Worm (Caenorhabditis elegans): ENCODE data around the gene unc-50.
"Not testable (repeated sequence)": the region's sequence is repeated elsewhere in the genome, so short reads cannot be mapped to it uniquely, and the experiment has no call there.

The unc-50 gene

ce11 chrIII:10320228-10320705 lies 2.3 kb upstream of the unc-50 start:
- TF ChIP-seq efl-1 (optimal IDR thresholded peaks at IDR 0.05): peak in 1 of 2 experiments; percentile 6
- TF ChIP-seq efl-1 (GFP tag; optimal IDR thresholded peaks at IDR 0.05 in 1 of 2): not testable (repeated sequence)

ce11 chrIII:10318755-10319154 lies 793 bp upstream of the unc-50 start, which contains the start of gene unc-69:
unc-69 (plus strand) TSS chrIII:10318939.
- TF ChIP-seq irx-1 (tag; optimal IDR thresholded peaks at IDR 0.05) (peak; percentile 6), blmp-1 (tag; optimal IDR thresholded peaks at IDR 0.05) (no peak), ztf-11 (tag; optimal IDR thresholded peaks at IDR 0.05) (peak in 1 of 2 experiments; percentile 3), snu-23 (GFP tag; optimal IDR thresholded peaks at IDR 0.05) (peak; percentile 73), lin-15B (tag; optimal IDR thresholded peaks at IDR 0.05) (peak; percentile 63), Y116A8C.19 (tag; optimal IDR thresholded peaks at IDR 0.05; ENCODE audit: borderline replicate concordance) (no peak), isw-1 (GFP tag; IDR thresholded peaks at IDR 0.05) (peak; percentile 43), dpl-1 (GFP tag; optimal IDR thresholded peaks at IDR 0.05) (peak; percentile 47 to 68 (median 64)), nhr-85 (tag) (peak; percentile 78), lin-35 (GFP tag; optimal IDR thresholded peaks at IDR 0.05) (peak; percentile 74 to 78), pax-3 (tag; optimal IDR thresholded peaks at IDR 0.05) (no peak), mdl-1 (tag; optimal IDR thresholded peaks at IDR 0.05) (no peak), mep-1 (tag; optimal IDR thresholded peaks at IDR 0.05) (peak; percentile 69), jun-1 (tag; optimal IDR thresholded peaks at IDR 0.05) (peak; percentile 39), nhr-19 (GFP tag; conservative IDR thresholded peaks at IDR 0.05) (peak; percentile 48), hlh-17 (GFP tag; optimal IDR thresholded peaks at IDR 0.05; ENCODE audit: borderline replicate concordance) (no peak), lin-14 (GFP tag; optimal IDR thresholded peaks at IDR 0.05) (peak; percentile 72), unc-86 (tag; optimal IDR thresholded peaks at IDR 0.05) (peak; percentile 61), swsn-7 (tag; optimal IDR thresholded peaks at IDR 0.05) (peak; percentile 63), F16B12.6 (tag; optimal IDR thresholded peaks at IDR 0.05) (peak; percentile 52), ets-5 (GFP tag; IDR thresholded peaks at IDR 0.05) (no peak), fkh-8 (tag; optimal IDR thresholded peaks at IDR 0.05) (peak; percentile 12), xbp-1 (tag; optimal IDR thresholded peaks at IDR 0.05) (peak; percentile 85), tlp-1 (tag; optimal IDR thresholded peaks at IDR 0.05) (no peak), lsy-2 (tag; optimal IDR thresholded peaks at IDR 0.05) (peak; percentile 66 to 79), elt-3 (tag; optimal IDR thresholded peaks at IDR 0.05) (peak in 1 of 6 experiments; percentile 11), ceh-82 (tag; optimal IDR thresholded peaks at IDR 0.05) (peak; percentile 11 to 79 (median 43)), nhr-71 (tag; optimal IDR thresholded peaks at IDR 0.05) (peak; percentile 70), nhr-20 (tag; optimal IDR thresholded peaks at IDR 0.05) (peak; percentile 44), efl-1 (optimal IDR thresholded peaks at IDR 0.05) (peak; percentile 77 to 78), efl-1 (GFP tag; optimal IDR thresholded peaks at IDR 0.05 in 1 of 2) (peak; percentile 67 to 96), dsc-1 (tag; optimal IDR thresholded peaks at IDR 0.05) (peak; percentile 48), egl-13 (tag; optimal IDR thresholded peaks at IDR 0.05) (peak; percentile 33), rnt-1 (tag; optimal IDR thresholded peaks at IDR 0.05) (peak; percentile 59), lin-39 (tag; optimal IDR thresholded peaks at IDR 0.05) (peak; percentile 0), tbx-2 (tag; optimal IDR thresholded peaks at IDR 0.05) (peak; percentile 65), C04F5.9 (tag; optimal IDR thresholded peaks at IDR 0.05) (no peak), fkh-4 (tag; optimal IDR thresholded peaks at IDR 0.05; ENCODE audit: borderline replicate concordance) (no peak), nhr-47 (tag; optimal IDR thresholded peaks at IDR 0.05) (peak; percentile 69), C16A3.4 (tag; optimal IDR thresholded peaks at IDR 0.05) (peak; percentile 0), skn-1 (tag; optimal IDR thresholded peaks at IDR 0.05) (no peak), nhr-90 (tag; optimal IDR thresholded peaks at IDR 0.05; ENCODE audit: poor library complexity) (no peak), ama-1 (optimal IDR thresholded peaks at IDR 0.05) (no peak), snpc-4 (tag; optimal IDR thresholded peaks at IDR 0.05) (peak; percentile 31)

Data from whole organism, L1 larva.